Worm (Caenorhabditis elegans) whole organism, L1 larva: ENCODE data around the gene Y71H2AM.29.
A peak's percentile ranks its signal among the peaks of the same experiment; 100 is the strongest.

ENCODE experiments used
- C04F5.9 ChIP-seq: sonication (generic microtip); optimal IDR thresholded peaks from 2 replicates; lab custom pipeline; 2016; ENCODE audit warnings: missing genetic modification characterization, missing compliant biosample characterization
- C34B4.2 ChIP-seq: sonication (generic microtip); optimal IDR thresholded peaks from 2 replicates; lab custom pipeline; 2017; ENCODE audit warnings: mild to moderate bottlenecking, missing genetic modification characterization, missing compliant biosample characterization
- aha-1 ChIP-seq: fragments of 150-350 bp; optimal IDR thresholded peaks from 2 replicates; lab custom pipeline; 2014; ENCODE audit warnings: missing biosample characterization, missing genetic modification characterization
- alr-1 ChIP-seq: fragments of 200-800 bp; sonication (Bioruptor generic); optimal IDR thresholded peaks from 2 replicates; lab custom pipeline; 2018; ENCODE audit warnings: borderline replicate concordance, mild to moderate bottlenecking, missing genetic modification characterization, missing compliant biosample characterization
- blmp-1 ChIP-seq: fragments of 150-350 bp; optimal IDR thresholded peaks from 2 replicates; lab custom pipeline; 2014; ENCODE audit warnings: missing biosample characterization, missing genetic modification characterization
- ceh-63 ChIP-seq: fragments of 200-800 bp; sonication (Bioruptor generic); optimal IDR thresholded peaks from 2 replicates; lab custom pipeline; 2018; ENCODE audit warnings: mild to moderate bottlenecking, missing genetic modification characterization, missing compliant biosample characterization
- ceh-88 ChIP-seq: fragments of 200-800 bp; sonication (Bioruptor generic); IDR thresholded peaks from 2 replicates; pipeline ENCODE4 v1.3.6; 2022; ENCODE audit warnings: missing genetic modification characterization, missing compliant biosample characterization
- ces-1 ChIP-seq: fragments of 150-350 bp; optimal IDR thresholded peaks from 2 replicates; lab custom pipeline; 2014; ENCODE audit warnings: missing biosample characterization, missing genetic modification reagents, missing genetic modification characterization
- dsc-1 ChIP-seq: sonication (generic microtip); optimal IDR thresholded peaks from 2 replicates; lab custom pipeline; 2016; ENCODE audit warnings: mild to moderate bottlenecking, missing genetic modification characterization, missing compliant biosample characterization
- efl-1 ChIP-seq, 4 experiments: fragments of 150-350 bp; optimal IDR thresholded peaks in 3 of 4; peaks in 1 of 4; 1 replicate in 1 of 4; 2 replicates in 3 of 4; lab custom pipeline; 2014; ENCODE audit warnings: missing biosample characterization in 2 of 4, missing genetic modification characterization in 2 of 4, missing genetic modification reagents in 2 of 4
- egl-13 ChIP-seq: sonication (generic microtip); optimal IDR thresholded peaks from 2 replicates; lab custom pipeline; 2016; ENCODE audit warnings: missing genotype, missing genetic modification reagents, missing genetic modification characterization, missing compliant biosample characterization
- elt-2 ChIP-seq: sonication (generic microtip); optimal IDR thresholded peaks from 2 replicates; lab custom pipeline; 2016; ENCODE audit warnings: missing genetic modification characterization, mild to moderate bottlenecking, inconsistent platforms, missing compliant biosample characterization, missing genetic modification reagents
- elt-3 ChIP-seq, 6 experiments: fragments of 150-350 bp in 1 of 6; sonication (generic microtip); optimal IDR thresholded peaks; 2 replicates each; lab custom pipeline; 2017 to 2018; ENCODE audit warnings: missing biosample characterization in 6 of 6, missing genetic modification characterization in 6 of 6, inconsistent platforms in 1 of 6
- fkh-10 ChIP-seq: sonication (generic microtip); optimal IDR thresholded peaks from 2 replicates; lab custom pipeline; 2017; ENCODE audit warnings: missing biosample characterization, missing genetic modification reagents, missing genetic modification characterization
- fkh-4 ChIP-seq: sonication (generic microtip); optimal IDR thresholded peaks from 2 replicates; lab custom pipeline; 2016; ENCODE audit warnings: missing compliant biosample characterization, missing genetic modification characterization, borderline replicate concordance
- fkh-8 ChIP-seq: sonication (generic microtip); optimal IDR thresholded peaks from 2 replicates; lab custom pipeline; 2016; ENCODE audit warnings: mild to moderate bottlenecking, missing genetic modification characterization, missing compliant biosample characterization
- hlh-17 ChIP-seq: fragments of 200-800 bp; sonication (Bioruptor generic); optimal IDR thresholded peaks from 2 replicates; lab custom pipeline; 2018; ENCODE audit warnings: missing genetic modification characterization, mild to moderate bottlenecking, missing compliant biosample characterization, moderate library complexity, borderline replicate concordance
- isw-1 ChIP-seq: fragments of 200-800 bp; sonication (Bioruptor generic); IDR thresholded peaks from 2 replicates; pipeline ENCODE4 v1.3.6; 2022; ENCODE audit warnings: missing genetic modification characterization, missing compliant biosample characterization
- jun-1 ChIP-seq: fragments of 150-350 bp; optimal IDR thresholded peaks from 2 replicates; lab custom pipeline; 2014; ENCODE audit warnings: missing biosample characterization, missing genetic modification reagents, missing genetic modification characterization
- lin-14 ChIP-seq: fragments of 200-800 bp; sonication (Bioruptor generic); optimal IDR thresholded peaks from 2 replicates; lab custom pipeline; 2018; ENCODE audit warnings: mild to moderate bottlenecking, missing genetic modification characterization, moderate library complexity, missing compliant biosample characterization
- lin-15B ChIP-seq: fragments of 150-350 bp; sonication (generic microtip); optimal IDR thresholded peaks from 3 replicates; lab custom pipeline; 2014; ENCODE audit warnings: missing biosample characterization, missing genetic modification characterization
- lin-35 ChIP-seq, 2 experiments: fragments of 150-350 bp; optimal IDR thresholded peaks; 2 replicates each; lab custom pipeline; 2014; ENCODE audit warnings: missing biosample characterization in 2 of 2, missing genetic modification characterization in 2 of 2, missing genetic modification reagents in 2 of 2
- lsy-2 ChIP-seq, 2 experiments: fragments of 150-350 bp; optimal IDR thresholded peaks; 2 replicates each; lab custom pipeline; 2014; ENCODE audit warnings: missing biosample characterization in 2 of 2, missing genetic modification characterization in 2 of 2
- mdl-1 ChIP-seq, 2 experiments: fragments of 150-350 bp; optimal IDR thresholded peaks; 2 replicates each; lab custom pipeline; 2014 to 2017; ENCODE audit warnings: missing biosample characterization in 2 of 2, missing genetic modification characterization in 2 of 2, inconsistent platforms in 1 of 2
- nhr-20 ChIP-seq: sonication (generic microtip); optimal IDR thresholded peaks from 2 replicates; lab custom pipeline; 2016; ENCODE audit warnings: mild to moderate bottlenecking, missing genetic modification characterization, missing compliant biosample characterization
- nhr-47 ChIP-seq: sonication (generic microtip); optimal IDR thresholded peaks from 2 replicates; lab custom pipeline; 2016; ENCODE audit warnings: mild to moderate bottlenecking, missing genetic modification characterization, moderate library complexity, missing compliant biosample characterization
- nhr-71 ChIP-seq: sonication (generic microtip); optimal IDR thresholded peaks from 2 replicates; lab custom pipeline; 2016; ENCODE audit warnings: mild to moderate bottlenecking, missing genetic modification characterization, moderate library complexity, missing compliant biosample characterization
- nhr-85 ChIP-seq: sonication (generic microtip); peaks from one replicate; lab custom pipeline; 2016; ENCODE audit warnings: missing genetic modification characterization, inconsistent platforms, missing compliant biosample characterization
- pag-3 ChIP-seq: sonication (generic microtip); optimal IDR thresholded peaks from 2 replicates; lab custom pipeline; 2017; ENCODE audit warnings: missing genetic modification characterization, mild to moderate bottlenecking, missing compliant biosample characterization, antibody characterized with exemption, borderline replicate concordance; ENCODE audit not compliant: insufficient read depth
- pax-3 ChIP-seq: fragments of 200-800 bp; sonication (Bioruptor generic); optimal IDR thresholded peaks from 2 replicates; lab custom pipeline; 2018; ENCODE audit warnings: mild to moderate bottlenecking, missing genetic modification characterization, moderate library complexity, missing compliant biosample characterization
- pqm-1 ChIP-seq: sonication (generic microtip); optimal IDR thresholded peaks from 3 replicates; lab custom pipeline; 2017; ENCODE audit warnings: missing biosample characterization, missing genetic modification characterization
- sox-4 ChIP-seq: sonication (generic microtip); optimal IDR thresholded peaks from 2 replicates; lab custom pipeline; 2016; ENCODE audit warnings: missing genetic modification characterization, missing compliant biosample characterization
- sptf-1 ChIP-seq: fragments of 150-350 bp; optimal IDR thresholded peaks from 2 replicates; lab custom pipeline; 2014; ENCODE audit warnings: missing biosample characterization, missing genetic modification characterization
- sup-37 ChIP-seq: fragments of 200-800 bp; sonication (Bioruptor generic); optimal IDR thresholded peaks from 2 replicates; lab custom pipeline; 2018; ENCODE audit warnings: mild to moderate bottlenecking, missing genetic modification characterization, missing compliant biosample characterization
- tbx-2 ChIP-seq: sonication (generic microtip); optimal IDR thresholded peaks from 2 replicates; lab custom pipeline; 2016; ENCODE audit warnings: missing genetic modification characterization, missing compliant biosample characterization
- unc-30 ChIP-seq: sonication (generic microtip); optimal IDR thresholded peaks from 2 replicates; lab custom pipeline; 2017; ENCODE audit warnings: missing biosample characterization, missing genetic modification characterization
- unc-62 ChIP-seq: fragments of 150-350 bp; optimal IDR thresholded peaks from 2 replicates; lab custom pipeline; 2014; ENCODE audit warnings: missing biosample characterization, missing genetic modification reagents, missing genetic modification characterization
- vab-15 ChIP-seq: sonication (generic microtip); optimal IDR thresholded peaks from 2 replicates; lab custom pipeline; 2017; ENCODE audit warnings: missing genotype, mild to moderate bottlenecking, missing genetic modification characterization, missing compliant biosample characterization
- zag-1 ChIP-seq: fragments of 150-350 bp; optimal IDR thresholded peaks from 2 replicates; lab custom pipeline; 2014; ENCODE audit warnings: missing biosample characterization, missing genetic modification characterization
- zip-4 ChIP-seq: fragments of 200-800 bp; sonication (Bioruptor generic); optimal IDR thresholded peaks from 2 replicates; lab custom pipeline; 2018; ENCODE audit warnings: mild to moderate bottlenecking, missing genetic modification characterization, moderate library complexity, missing compliant biosample characterization

Gene Y71H2AM.29

ce11 chrIII:2871817-2872216 is 39.2 kb downstream of the Y71H2AM.29 start (continued):
- TF ChIP-seq hlh-17 (GFP tag; lab: Kevin White, UChicago): no peak
- peak in 1 of 2 experiments; percentile 78 for TF ChIP-seq mdl-1 (tag; optimal IDR thresholded peaks at IDR 0.05; lab: Kevin White, UChicago)
- TF ChIP-seq isw-1 (GFP tag; lab: Robert Waterston, UW): no peak
- no peak for TF ChIP-seq sup-37 (GFP tag; lab: Kevin White, UChicago)
- peak; percentile 77 for TF ChIP-seq tbx-2
- no peak for TF ChIP-seq alr-1
- TF ChIP-seq lin-15B: no peak
- peak; percentile 14 to 77 for TF ChIP-seq lin-35 (GFP tag; optimal IDR thresholded peaks at IDR 0.05; lab: Kevin White, UChicago)
- no peak for TF ChIP-seq dsc-1 (tag; lab: Kevin White, UChicago)
- no peak for TF ChIP-seq unc-30
- peak; percentile 87 for TF ChIP-seq nhr-71
- TF ChIP-seq vab-15: peak; percentile 74
- no peak for TF ChIP-seq zag-1 (tag; lab: Kevin White, UChicago)
- peak; percentile 97 for TF ChIP-seq lin-14 (GFP tag; lab: Kevin White, UChicago)
- TF ChIP-seq egl-13 (tag; lab: Kevin White, UChicago): no peak
- no peak for TF ChIP-seq fkh-10 (GFP tag; lab: Kevin White, UChicago)
- TF ChIP-seq pax-3 (tag; lab: Kevin White, UChicago): no peak
- peak; percentile 57 for TF ChIP-seq jun-1 (tag; lab: Kevin White, UChicago)
- no peak for TF ChIP-seq unc-62
- TF ChIP-seq zip-4: no peak
- TF ChIP-seq ceh-88: no peak
- no peak for TF ChIP-seq aha-1 (tag; lab: Kevin White, UChicago)
- no peak for TF ChIP-seq sptf-1 (tag; lab: Kevin White, UChicago)
- TF ChIP-seq ces-1 (GFP tag; lab: Kevin White, UChicago): no peak
- no peak for TF ChIP-seq sox-4 (tag; lab: Kevin White, UChicago)
- TF ChIP-seq fkh-4 (tag; lab: Kevin White, UChicago): no peak
- peak; percentile 61 for TF ChIP-seq nhr-47 (tag; lab: Kevin White, UChicago)
- TF ChIP-seq C04F5.9: no peak
- no peak for TF ChIP-seq pag-3 (tag; lab: Kevin White, UChicago)
- TF ChIP-seq nhr-20 (tag; lab: Kevin White, UChicago): peak; percentile 90
- TF ChIP-seq, all 84 proteins: peak for 34

ce11 chrIII:2873116-2873644 is 40.6 kb downstream of the Y71H2AM.29 start:
- TF ChIP-seq C34B4.2 (tag; lab: Kevin White, UChicago) (no peak), blmp-1 (peak; percentile 26), dsc-1 (tag; lab: Kevin White, UChicago) (no peak), efl-1 (optimal IDR thresholded peaks at IDR 0.05; lab: Kevin White, UChicago) (no peak), efl-1 (GFP tag; optimal IDR thresholded peaks at IDR 0.05 in 1 of 2; lab: Kevin White, UChicago) (peak in 1 of 2 experiments; percentile 59), fkh-8 (tag; lab: Kevin White, UChicago) (no peak), nhr-85 (tag; lab: Kevin White, UChicago) (peak; percentile 70), elt-3 (tag; optimal IDR thresholded peaks at IDR 0.05; lab: Kevin White, UChicago) (no peak)

ce11 chrIII:2874144-2874868 is 41.7 kb downstream of the Y71H2AM.29 start, which contains the start of gene klf-1:
TSS of gene klf-1 (plus strand) at chrIII:2874818.
- TF ChIP-seq elt-3 (tag; optimal IDR thresholded peaks at IDR 0.05; lab: Kevin White, UChicago) (peak in 1 of 6 experiments; percentile 3), efl-1 (optimal IDR thresholded peaks at IDR 0.05; lab: Kevin White, UChicago) (no peak), efl-1 (GFP tag; optimal IDR thresholded peaks at IDR 0.05 in 1 of 2; lab: Kevin White, UChicago) (peak in 1 of 2 experiments; percentile 60), lsy-2 (tag; optimal IDR thresholded peaks at IDR 0.05; lab: Kevin White, UChicago) (peak in 1 of 2 experiments; percentile 15), pqm-1 (tag; lab: Kevin White, UChicago) (no peak), ceh-63 (GFP tag; lab: Kevin White, UChicago) (no peak), elt-2 (peak; percentile 30), blmp-1 (peak; percentile 63), lin-35 (GFP tag; optimal IDR thresholded peaks at IDR 0.05; lab: Kevin White, UChicago) (peak in 1 of 2 experiments; percentile 6), lin-14 (GFP tag; lab: Kevin White, UChicago) (peak; percentile 36), nhr-85 (tag; lab: Kevin White, UChicago) (peak; percentile 78), mdl-1 (tag; optimal IDR thresholded peaks at IDR 0.05; lab: Kevin White, UChicago) (peak in 1 of 2 experiments; percentile 16)
